Worm (Caenorhabditis elegans) whole organism, young adult: ENCODE measurements around the gene ebp-2.

Experiments
- B0035.1 ChIP-seq: sonication (generic microtip); optimal IDR thresholded peaks from 2 replicates; lab custom pipeline; 2016; ENCODE audit warnings: missing genetic modification characterization, mild to moderate bottlenecking, missing compliant biosample characterization, missing genotype, missing genetic modification reagents
- F10E7.11 ChIP-seq: sonication (generic microtip); optimal IDR thresholded peaks from 2 replicates; lab custom pipeline; 2017; ENCODE audit warnings: mild to moderate bottlenecking, missing genetic modification characterization, moderate library complexity, missing compliant biosample characterization
- F49E8.2 ChIP-seq: sonication (generic microtip); optimal IDR thresholded peaks from 3 replicates; lab custom pipeline; 2017; ENCODE audit warnings: missing genetic modification characterization, mild to moderate bottlenecking, missing compliant biosample characterization, antibody characterized with exemption, moderate library complexity; ENCODE audit not compliant: insufficient read depth
- K11D2.4 ChIP-seq: fragments of 200-800 bp; sonication (Bioruptor generic); IDR thresholded peaks from 2 replicates; pipeline ENCODE4 v1.3.6; 2022; ENCODE audit warnings: missing genetic modification reagents, missing genetic modification characterization, missing compliant biosample characterization
- K12H6.12 ChIP-seq: fragments of 200-800 bp; sonication (Bioruptor generic); optimal IDR thresholded peaks from 2 replicates; lab custom pipeline; 2018; ENCODE audit warnings: mild to moderate bottlenecking, missing genetic modification characterization, missing compliant biosample characterization
- Y53G8AR.9 ChIP-seq: fragments of 200-800 bp; sonication (Bioruptor generic); conservative IDR thresholded peaks from 2 replicates; pipeline ENCODE4 v1.3.6; 2022; ENCODE audit warnings: missing genetic modification reagents, missing genetic modification characterization, missing compliant biosample characterization
- Y67H2A.10 ChIP-seq: fragments of 200-800 bp; sonication (Bioruptor generic); conservative IDR thresholded peaks from 2 replicates; pipeline ENCODE4 v1.3.6; 2022; ENCODE audit warnings: missing genetic modification reagents, missing genetic modification characterization, missing compliant biosample characterization
- Y95B8A.8 ChIP-seq: fragments of 200-800 bp; sonication (Bioruptor generic); IDR thresholded peaks from 2 replicates; pipeline ENCODE4 v1.3.6; 2022; ENCODE audit warnings: missing genetic modification reagents, missing genetic modification characterization, missing compliant biosample characterization
- aptf-2 ChIP-seq: fragments of 200-800 bp; sonication (Bioruptor generic); conservative IDR thresholded peaks from 2 replicates; pipeline ENCODE4 v1.3.6; 2022; ENCODE audit warnings: missing genetic modification reagents, missing genetic modification characterization, missing compliant biosample characterization
- bed-1 ChIP-seq: fragments of 200-800 bp; sonication (Bioruptor generic); IDR thresholded peaks from 2 replicates; pipeline ENCODE4 v1.3.6; 2022; ENCODE audit warnings: missing genetic modification reagents, missing genetic modification characterization, missing compliant biosample characterization
- bed-2 ChIP-seq: fragments of 200-800 bp; sonication (Bioruptor generic); IDR thresholded peaks from 2 replicates; pipeline ENCODE4 v1.3.6; 2022; ENCODE audit warnings: missing genetic modification reagents, missing genetic modification characterization, missing compliant biosample characterization
- ceh-91 ChIP-seq: fragments of 200-800 bp; sonication (Bioruptor generic); IDR thresholded peaks from 2 replicates; pipeline ENCODE4 v1.3.6; 2022; ENCODE audit warnings: missing genetic modification reagents, missing genetic modification characterization, missing compliant biosample characterization
- die-1 ChIP-seq: sonication (generic microtip); optimal IDR thresholded peaks from 2 replicates; lab custom pipeline; 2016; ENCODE audit warnings: missing genotype, mild to moderate bottlenecking, missing genetic modification characterization, missing compliant biosample characterization
- dpl-1 ChIP-seq: fragments of 150-350 bp; optimal IDR thresholded peaks from 2 replicates; lab custom pipeline; 2014; ENCODE audit warnings: missing biosample characterization, missing genetic modification reagents, missing genetic modification characterization
- efl-1 ChIP-seq: fragments of 150-350 bp; optimal IDR thresholded peaks from 2 replicates; lab custom pipeline; 2014; ENCODE audit warnings: missing biosample characterization, missing genetic modification reagents, missing genetic modification characterization
- egrh-3 ChIP-seq: fragments of 200-800 bp; sonication (Bioruptor generic); IDR thresholded peaks from 2 replicates; pipeline ENCODE4 v1.3.6; 2022; ENCODE audit warnings: missing genetic modification reagents, missing genetic modification characterization, missing compliant biosample characterization
- fkh-3 ChIP-seq: sonication (generic microtip); optimal IDR thresholded peaks from 2 replicates; lab custom pipeline; 2016; ENCODE audit warnings: mild to moderate bottlenecking, missing genetic modification characterization, missing compliant biosample characterization
- him-1 ChIP-seq: sonication (generic microtip); optimal IDR thresholded peaks from 2 replicates; lab custom pipeline; 2016; ENCODE audit warnings: missing genotype, missing genetic modification reagents, missing genetic modification characterization, missing compliant biosample characterization
- hlh-12 ChIP-seq: sonication (generic microtip); optimal IDR thresholded peaks from 2 replicates; lab custom pipeline; 2016; ENCODE audit warnings: missing genetic modification characterization, missing compliant biosample characterization
- hmg-1.2 ChIP-seq: fragments of 200-800 bp; sonication (Bioruptor generic); IDR thresholded peaks from 2 replicates; pipeline ENCODE4 v1.3.6; 2022; ENCODE audit warnings: missing genetic modification reagents, missing genetic modification characterization, missing compliant biosample characterization
- let-526 ChIP-seq: fragments of 200-800 bp; sonication (Bioruptor generic); IDR thresholded peaks from 2 replicates; pipeline ENCODE4 v1.3.6; 2022; ENCODE audit warnings: missing genetic modification reagents, missing genetic modification characterization, missing compliant biosample characterization
- let-607 ChIP-seq, 2 experiments: fragments of 200-800 bp in 1 of 2; sonication (Bioruptor generic) in 1 of 2; sonication (generic microtip) in 1 of 2; optimal IDR thresholded peaks; 2 replicates each; lab custom pipeline; 2016 to 2018; ENCODE audit warnings: mild to moderate bottlenecking in 2 of 2, missing compliant biosample characterization in 2 of 2, missing genetic modification characterization in 2 of 2, moderate library complexity in 2 of 2, missing genotype in 1 of 2
- lin-35 ChIP-seq, 3 experiments: fragments of 150-350 bp in 2 of 3; sonication (generic microtip) in 1 of 3; optimal IDR thresholded peaks; 2 replicates each; lab custom pipeline; 2014 to 2018; ENCODE audit warnings: missing biosample characterization in 3 of 3, missing genetic modification characterization in 3 of 3, missing genetic modification reagents in 3 of 3
- lsy-27 ChIP-seq: sonication (generic microtip); optimal IDR thresholded peaks from 2 replicates; lab custom pipeline; 2017; ENCODE audit warnings: missing genetic modification characterization, mild to moderate bottlenecking, missing compliant biosample characterization, antibody characterized with exemption, missing genotype, borderline replicate concordance; ENCODE audit not compliant: insufficient read depth
- madf-3 ChIP-seq: fragments of 200-800 bp; sonication (Bioruptor generic); IDR thresholded peaks from 2 replicates; pipeline ENCODE4 v1.3.6; 2022; ENCODE audit warnings: missing genetic modification reagents, missing genetic modification characterization, missing compliant biosample characterization
- mes-4 ChIP-seq: sonication (generic microtip); optimal IDR thresholded peaks from 2 replicates; lab custom pipeline; 2016; ENCODE audit warnings: missing genotype, missing genetic modification characterization, missing compliant biosample characterization
- nhr-90 ChIP-seq: sonication (generic microtip); optimal IDR thresholded peaks from 2 replicates; lab custom pipeline; 2016; ENCODE audit warnings: missing genotype, mild to moderate bottlenecking, missing genetic modification characterization, missing compliant biosample characterization
- rcor-1 ChIP-seq: fragments of 200-800 bp; sonication (Bioruptor generic); IDR thresholded peaks from 2 replicates; pipeline ENCODE4 v1.3.6; 2022; ENCODE audit warnings: missing genetic modification reagents, missing genetic modification characterization, missing compliant biosample characterization
- snpc-3.4 ChIP-seq: sonication (generic microtip); optimal IDR thresholded peaks from 2 replicates; lab custom pipeline; 2017; ENCODE audit warnings: missing genetic modification characterization, mild to moderate bottlenecking, missing compliant biosample characterization, antibody characterized with exemption, moderate library complexity, missing genotype, missing genetic modification reagents
- tbp1 ChIP-seq: fragments of 200-800 bp; sonication (Bioruptor generic); optimal IDR thresholded peaks from 2 replicates; lab custom pipeline; 2018; ENCODE audit warnings: mild to moderate bottlenecking, missing genetic modification characterization, missing compliant biosample characterization
- unc-130 ChIP-seq: sonication (generic microtip); optimal IDR thresholded peaks from 2 replicates; lab custom pipeline; 2016; ENCODE audit warnings: missing genetic modification reagents, missing genetic modification characterization, missing compliant biosample characterization
- zfh-2 ChIP-seq: fragments of 200-800 bp; sonication (Bioruptor generic); conservative IDR thresholded peaks from 2 replicates; pipeline ENCODE4 v1.3.6; 2022; ENCODE audit warnings: missing genetic modification reagents, missing genetic modification characterization, missing compliant biosample characterization
- ztf-25 ChIP-seq: fragments of 200-800 bp; sonication (Bioruptor generic); IDR thresholded peaks from 2 replicates; pipeline ENCODE4 v1.3.6; 2022; ENCODE audit warnings: missing genetic modification reagents, missing genetic modification characterization, missing compliant biosample characterization
- ztf-26 ChIP-seq: sonication (generic microtip); optimal IDR thresholded peaks from 2 replicates; lab custom pipeline; 2017; ENCODE audit warnings: missing genetic modification characterization, missing compliant biosample characterization
- ztf-6 ChIP-seq: fragments of 200-800 bp; sonication (Bioruptor generic); IDR thresholded peaks from 2 replicates; pipeline ENCODE4 v1.3.6; 2022; ENCODE audit warnings: missing genetic modification reagents, missing genetic modification characterization, missing compliant biosample characterization

Gene ebp-2

DNA sequence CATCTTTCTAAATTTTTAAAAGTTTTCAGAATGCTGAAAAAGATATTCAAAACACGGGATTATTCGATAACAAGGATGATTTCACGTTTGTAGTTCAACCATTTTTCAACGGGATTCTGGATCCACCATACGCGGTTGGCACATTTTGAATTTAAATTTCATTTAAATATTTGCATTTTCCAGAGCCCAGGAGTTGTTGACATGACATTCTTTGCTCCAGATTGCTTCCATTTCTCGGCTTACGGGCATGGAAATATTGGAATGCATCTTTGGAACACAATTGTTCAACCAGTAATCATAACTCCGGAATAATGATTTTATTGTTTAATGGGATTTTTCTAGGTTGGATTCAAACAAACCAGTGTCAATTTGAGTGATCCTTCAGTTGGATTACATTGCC lies 8.4 kb downstream of the ebp-2 start:
- no peak for TF ChIP-seq lsy-27 (tag; lab: Kevin White, UChicago)
- TF ChIP-seq lin-35 (GFP tag; optimal IDR thresholded peaks at IDR 0.05; lab: Kevin White, UChicago) = peak in 1 of 3 experiments; percentile 3

DNA sequence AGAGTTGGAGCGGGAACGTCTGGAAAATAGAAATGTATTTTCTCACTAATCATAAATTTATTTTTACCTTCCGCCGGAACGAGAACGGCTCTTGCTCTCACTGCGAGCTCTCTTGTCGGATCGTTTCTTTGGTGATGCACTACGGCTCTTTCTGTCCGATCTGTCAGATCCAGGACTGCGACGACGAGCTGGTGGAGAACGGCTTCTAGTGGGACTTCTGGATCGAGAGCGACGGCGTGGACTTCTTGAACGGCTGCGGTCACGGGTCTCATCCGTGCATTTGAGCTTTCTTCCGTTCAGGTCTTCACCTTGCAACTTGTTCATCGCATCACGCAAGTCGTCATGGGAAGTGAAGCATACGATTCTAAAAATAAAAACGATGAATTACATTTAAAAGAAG lies 9.2 kb downstream of the ebp-2 start:
- TF ChIP-seq Y95B8A.8 (GFP tag; lab: Robert Waterston, UW) (no peak), hlh-12 (tag; lab: Kevin White, UChicago) (no peak), F49E8.2 (no peak), dpl-1 (GFP tag; lab: Kevin White, UChicago) (no peak), bed-1 (GFP tag; lab: Robert Waterston, UW) (no peak), tbp1 (GFP tag; lab: Kevin White, UChicago) (no peak), lsy-27 (tag; lab: Kevin White, UChicago) (no peak), rcor-1 (GFP tag; lab: Robert Waterston, UW) (no peak), madf-3 (GFP tag; lab: Robert Waterston, UW) (no peak), Y53G8AR.9 (no peak), zfh-2 (GFP tag; lab: Robert Waterston, UW) (peak; percentile 78), let-526 (GFP tag; lab: Robert Waterston, UW) (no peak), egrh-3 (peak; percentile 28; the same call in 1 of the 2 replicates), bed-2 (GFP tag; lab: Robert Waterston, UW) (no peak), let-607 (tag; optimal IDR thresholded peaks at IDR 0.05; lab: Kevin White, UChicago) (no peak), fkh-3 (tag; lab: Kevin White, UChicago) (peak; percentile 2)

DNA sequence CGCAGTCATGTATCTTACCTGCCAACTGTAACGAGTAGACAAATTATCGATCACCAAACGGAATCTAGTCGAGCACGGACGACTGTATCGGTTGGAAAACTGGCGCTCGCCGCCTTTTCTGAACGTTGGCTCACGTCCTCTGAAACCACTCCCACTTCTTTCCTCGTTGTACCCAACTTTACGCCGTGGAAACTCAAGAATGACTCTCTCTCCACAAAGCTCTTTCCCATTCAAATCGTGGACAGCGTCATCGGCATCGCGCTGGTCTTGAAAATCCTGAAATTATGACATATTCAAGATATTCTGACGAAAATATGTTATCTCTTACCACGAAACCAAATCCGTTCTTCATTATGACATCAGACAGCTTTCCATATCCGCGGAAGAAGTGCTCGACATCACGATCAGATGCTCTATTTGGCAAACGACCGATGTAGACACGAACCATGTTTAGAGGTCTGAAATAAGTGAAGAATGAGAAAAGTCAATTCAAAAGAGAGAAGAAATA lies 10.0 kb downstream of the ebp-2 start, which contains the start of gene rsp-2:
Gene rsp-2 (minus strand): TSS at position 458 of the 508 bp plus-strand sequence.
- TF ChIP-seq ceh-91 (no peak), him-1 (tag; lab: Kevin White, UChicago) (no peak), nhr-90 (no peak), mes-4 (tag; lab: Kevin White, UChicago) (no peak), Y67H2A.10 (GFP tag; lab: Robert Waterston, UW) (no peak), ztf-26 (tag; lab: Kevin White, UChicago) (no peak), hmg-1.2 (GFP tag; lab: Robert Waterston, UW) (no peak), B0035.1 (tag; lab: Kevin White, UChicago) (no peak), K12H6.12 (tag; lab: Kevin White, UChicago) (no peak), Y95B8A.8 (GFP tag; lab: Robert Waterston, UW) (no peak), die-1 (tag; lab: Kevin White, UChicago) (no peak), efl-1 (GFP tag; lab: Kevin White, UChicago) (no peak), aptf-2 (GFP tag; lab: Robert Waterston, UW) (no peak), madf-3 (GFP tag; lab: Robert Waterston, UW) (no peak), unc-130 (GFP tag; lab: Kevin White, UChicago) (no peak), ztf-6 (GFP tag; lab: Robert Waterston, UW) (no peak), snpc-3.4 (no peak), F10E7.11 (tag; lab: Kevin White, UChicago) (no peak), ztf-25 (no peak), K11D2.4 (no peak)
